Fruit fly (Drosophila melanogaster) whole organism, embryonic: ENCODE data around the gene CG32425.

Experiments
- Abd-B ChIP-seq: fragments of 200-800 bp; sonication (Bioruptor generic); optimal IDR thresholded peaks from 2 replicates; lab custom pipeline; 2018; ENCODE audit warnings: missing biosample characterization, mild to moderate bottlenecking, missing genetic modification characterization, moderate library complexity
- Ada2b ChIP-seq: fragments of 200-800 bp; sonication (Bioruptor generic); IDR thresholded peaks from 2 replicates; pipeline ENCODE4 v1.3.6; 2022; ENCODE audit warnings: missing biosample characterization, missing genetic modification characterization
- B-H2 ChIP-seq: fragments of 200-800 bp; sonication (Bioruptor generic); optimal IDR thresholded peaks from 2 replicates; lab custom pipeline; 2018; ENCODE audit warnings: missing biosample characterization, mild to moderate bottlenecking, missing genetic modification characterization
- CG10654 ChIP-seq: fragments of 200-800 bp; sonication (Bioruptor generic); optimal IDR thresholded peaks from 2 replicates; lab custom pipeline; 2016; ENCODE audit warnings: missing biosample characterization, missing genetic modification characterization
- CG10979 ChIP-seq: fragments of 200-800 bp; sonication (Bioruptor generic); optimal IDR thresholded peaks from 2 replicates; lab custom pipeline; 2018; ENCODE audit warnings: missing biosample characterization, mild to moderate bottlenecking, missing genetic modification characterization, moderate library complexity
- CG11696 ChIP-seq: fragments of 200-800 bp; sonication (Bioruptor generic); IDR thresholded peaks from 2 replicates; pipeline ENCODE4 v1.3.6; 2022; ENCODE audit warnings: missing biosample characterization, missing genetic modification characterization
- CG12155 ChIP-seq: fragments of 200-800 bp; sonication (Bioruptor generic); optimal IDR thresholded peaks from 3 replicates; lab custom pipeline; 2016; ENCODE audit warnings: missing biosample characterization, missing genetic modification characterization
- CG14050 ChIP-seq: fragments of 200-800 bp; sonication (Bioruptor generic); IDR thresholded peaks from 3 replicates; pipeline ENCODE4 v1.3.6; 2022; ENCODE audit warnings: missing biosample characterization, missing genetic modification characterization
- CG17802 ChIP-seq: fragments of 200-800 bp; sonication (Bioruptor generic); optimal IDR thresholded peaks from 2 replicates; lab custom pipeline; 2018; ENCODE audit warnings: missing biosample characterization, mild to moderate bottlenecking, missing genetic modification characterization, moderate library complexity
- CG2875 ChIP-seq: fragments of 200-800 bp; sonication (Bioruptor generic); optimal IDR thresholded peaks from 2 replicates; lab custom pipeline; 2017; ENCODE audit warnings: missing biosample characterization, mild to moderate bottlenecking, missing genetic modification characterization, missing genetic modification reagents
- CG30020 ChIP-seq: fragments of 200-800 bp; optimal IDR thresholded peaks from 2 replicates; lab custom pipeline; 2019; ENCODE audit warnings: missing biosample characterization, mild to moderate bottlenecking, missing genetic modification characterization, moderate library complexity
- CG30431 ChIP-seq: fragments of 200-800 bp; sonication (Bioruptor generic); optimal IDR thresholded peaks from 2 replicates; lab custom pipeline; 2017; ENCODE audit warnings: missing biosample characterization, missing genetic modification characterization
- CG31224 ChIP-seq: fragments of 200-800 bp; sonication (Bioruptor generic); IDR thresholded peaks from 2 replicates; pipeline ENCODE4 v1.3.6; 2022; ENCODE audit warnings: missing biosample characterization, missing genetic modification characterization
- CG3163 ChIP-seq: fragments of 200-800 bp; sonication (Bioruptor generic); optimal IDR thresholded peaks from 3 replicates; lab custom pipeline; 2016; ENCODE audit warnings: missing biosample characterization, missing genetic modification characterization
- CG3281 ChIP-seq: fragments of 200-800 bp; sonication (Bioruptor generic); optimal IDR thresholded peaks from 3 replicates; lab custom pipeline; 2017; ENCODE audit warnings: missing biosample characterization, mild to moderate bottlenecking, missing genetic modification characterization
- CG4854 ChIP-seq: fragments of 200-800 bp; sonication (Bioruptor generic); optimal IDR thresholded peaks from 2 replicates; lab custom pipeline; 2016; ENCODE audit warnings: missing biosample characterization, missing genetic modification characterization, inconsistent platforms
- CG5953 ChIP-seq: fragments of 200-800 bp; sonication (Bioruptor generic); IDR thresholded peaks from 2 replicates; pipeline ENCODE4 v1.3.6; 2022; ENCODE audit warnings: missing biosample characterization, missing genetic modification characterization
- CG6791 ChIP-seq: fragments of 200-800 bp; sonication (Bioruptor generic); IDR thresholded peaks from 3 replicates; pipeline ENCODE4 v1.3.6; 2022; ENCODE audit warnings: missing biosample characterization, missing genetic modification characterization; ENCODE audit not compliant: partially characterized antibody
- CG6813 ChIP-seq: fragments of 200-800 bp; sonication (Bioruptor generic); optimal IDR thresholded peaks from 2 replicates; lab custom pipeline; 2017; ENCODE audit warnings: missing biosample characterization, missing genetic modification characterization, mild to moderate bottlenecking, moderate library complexity, missing genetic modification reagents
- CG7271 ChIP-seq: fragments of 200-800 bp; sonication (Bioruptor generic); optimal IDR thresholded peaks from 2 replicates; lab custom pipeline; 2018; ENCODE audit warnings: missing biosample characterization, mild to moderate bottlenecking, missing genetic modification characterization, moderate library complexity
- CG7372 ChIP-seq: fragments of 200-800 bp; sonication (Bioruptor generic); IDR thresholded peaks from 2 replicates; pipeline ENCODE4 v1.3.6; 2022; ENCODE audit warnings: missing biosample characterization, missing genetic modification characterization
- CG8388 ChIP-seq: fragments of 200-800 bp; sonication (Bioruptor generic); optimal IDR thresholded peaks from 2 replicates; lab custom pipeline; 2019; ENCODE audit warnings: missing biosample characterization, mild to moderate bottlenecking, missing genetic modification characterization, moderate library complexity
- CoRest ChIP-seq: fragments of 200-800 bp; sonication (Bioruptor generic); optimal IDR thresholded peaks from 3 replicates; lab custom pipeline; 2018; ENCODE audit warnings: missing biosample characterization, mild to moderate bottlenecking, missing genetic modification characterization, moderate library complexity
- Doc2 ChIP-seq: fragments of 200-800 bp; sonication (Bioruptor generic); IDR thresholded peaks from 2 replicates; pipeline ENCODE4 v1.3.6; 2022; ENCODE audit warnings: missing biosample characterization, missing genetic modification characterization
- E2f2 ChIP-seq: fragments of 200-800 bp; sonication (Bioruptor generic); IDR thresholded peaks from 2 replicates; pipeline ENCODE4 v1.3.6; 2022; ENCODE audit warnings: missing biosample characterization, missing genetic modification characterization
- Fer2 ChIP-seq: fragments of 200-800 bp; sonication (Bioruptor generic); optimal IDR thresholded peaks from 2 replicates; lab custom pipeline; 2018; ENCODE audit warnings: missing biosample characterization, mild to moderate bottlenecking, missing genetic modification characterization, moderate library complexity
- Fer3 ChIP-seq: fragments of 200-800 bp; sonication (Bioruptor generic); optimal IDR thresholded peaks from 2 replicates; lab custom pipeline; 2018; ENCODE audit warnings: missing biosample characterization, mild to moderate bottlenecking, missing genetic modification characterization, moderate library complexity
- Meics ChIP-seq: fragments of 200-800 bp; sonication (Bioruptor generic); optimal IDR thresholded peaks from 2 replicates; lab custom pipeline; 2017; ENCODE audit warnings: missing biosample characterization, mild to moderate bottlenecking, missing genetic modification characterization
- Poxn ChIP-seq: fragments of 200-800 bp; sonication (Bioruptor generic); IDR thresholded peaks from 2 replicates; pipeline ENCODE4 v1.3.6; 2022; ENCODE audit warnings: missing biosample characterization, missing genetic modification characterization
- disco-r ChIP-seq: fragments of 200-800 bp; sonication (Bioruptor generic); optimal IDR thresholded peaks from 2 replicates; lab custom pipeline; 2016; ENCODE audit warnings: missing biosample characterization, missing genetic modification characterization
- eve ChIP-seq, 2 experiments: fragments of >200 bp; optimal IDR thresholded peaks; 2 replicates each; lab custom pipeline; 2017; ENCODE audit warnings: missing biosample characterization in 2 of 2, missing genetic modification characterization in 2 of 2
- gce ChIP-seq: fragments of 200-800 bp; sonication (Bioruptor generic); IDR thresholded peaks from 3 replicates; pipeline ENCODE4 v1.3.6; 2022; ENCODE audit warnings: missing biosample characterization, missing genetic modification characterization
- gro ChIP-seq: fragments of 200-800 bp; sonication (Bioruptor generic); optimal IDR thresholded peaks from 2 replicates; lab custom pipeline; 2016; ENCODE audit warnings: missing biosample characterization, missing genetic modification characterization
- gsb ChIP-seq: fragments of 200-800 bp; sonication (Bioruptor generic); IDR thresholded peaks from 2 replicates; pipeline ENCODE4 v1.3.6; 2022; ENCODE audit warnings: missing biosample characterization, missing genetic modification characterization
- jigr1 ChIP-seq: fragments of 200-800 bp; sonication (Bioruptor generic); IDR thresholded peaks from 3 replicates; pipeline ENCODE4 v1.3.6; 2022; ENCODE audit warnings: missing biosample characterization, missing genetic modification characterization
- klu ChIP-seq: fragments of 200-800 bp; sonication (Bioruptor generic); IDR thresholded peaks from 2 replicates; pipeline ENCODE4 v1.3.6; 2022; ENCODE audit warnings: missing biosample characterization, missing genetic modification characterization
- lab ChIP-seq: fragments of 200-800 bp; sonication (Bioruptor generic); optimal IDR thresholded peaks from 3 replicates; lab custom pipeline; 2017; ENCODE audit warnings: missing biosample characterization, missing genetic modification characterization, mild to moderate bottlenecking, moderate library complexity, missing genetic modification reagents
- odd ChIP-seq: fragments of 200-800 bp; sonication (Bioruptor generic); optimal IDR thresholded peaks from 2 replicates; lab custom pipeline; 2017; ENCODE audit warnings: missing biosample characterization, mild to moderate bottlenecking, missing genetic modification characterization
- pan ChIP-seq, 4 experiments: fragments of >200 bp in 3 of 4; fragments of 200-800 bp in 1 of 4; sonication (Bioruptor generic) in 1 of 4; optimal IDR thresholded peaks in 3 of 4; IDR thresholded peaks in 1 of 4; 2 replicates each; pipeline versions ENCODE4 v1.3.6 to Lab custom; 2017 to 2022; ENCODE audit warnings: missing biosample characterization in 2 of 4, missing genetic modification characterization in 2 of 4, mixed read lengths in 1 of 4
- pros ChIP-seq: fragments of 200-800 bp; sonication (Bioruptor generic); optimal IDR thresholded peaks from 3 replicates; lab custom pipeline; 2019; ENCODE audit warnings: missing biosample characterization, mild to moderate bottlenecking, missing genetic modification characterization, moderate library complexity
- psq ChIP-seq: fragments of 200-800 bp; sonication (Bioruptor generic); optimal IDR thresholded peaks from 2 replicates; lab custom pipeline; 2017; ENCODE audit warnings: missing biosample characterization, missing genetic modification characterization
- ro ChIP-seq: fragments of 200-800 bp; sonication (Bioruptor generic); IDR thresholded peaks from 2 replicates; pipeline ENCODE4 v1.3.6; 2022; ENCODE audit warnings: missing biosample characterization, missing genetic modification characterization
- row ChIP-seq: fragments of 200-800 bp; sonication (Bioruptor generic); IDR thresholded peaks from 3 replicates; pipeline ENCODE4 v1.3.6; 2022; ENCODE audit warnings: missing biosample characterization, missing genetic modification characterization
- sim ChIP-seq: fragments of 200-800 bp; sonication (Bioruptor generic); IDR thresholded peaks from 2 replicates; pipeline ENCODE4 v1.3.6; 2022; ENCODE audit warnings: missing biosample characterization, missing genetic modification characterization
- sqz ChIP-seq: fragments of 200-800 bp; sonication (Bioruptor generic); optimal IDR thresholded peaks from 3 replicates; lab custom pipeline; 2018; ENCODE audit warnings: missing biosample characterization, mild to moderate bottlenecking, missing genetic modification characterization
- sr ChIP-seq: fragments of 200-800 bp; sonication (Bioruptor generic); IDR thresholded peaks from 3 replicates; pipeline ENCODE4 v1.3.6; 2022; ENCODE audit warnings: missing biosample characterization, missing genetic modification characterization
- tup ChIP-seq: fragments of 200-800 bp; sonication (Bioruptor generic); optimal IDR thresholded peaks from 2 replicates; lab custom pipeline; 2016; ENCODE audit warnings: missing biosample characterization, mild to moderate bottlenecking, missing genetic modification characterization, moderate library complexity
- vvl ChIP-seq: fragments of 200-800 bp; sonication (Bioruptor generic); IDR thresholded peaks from 2 replicates; pipeline ENCODE4 v1.3.6; 2022; ENCODE audit warnings: missing biosample characterization, missing genetic modification characterization
- wor ChIP-seq: fragments of 200-800 bp; sonication (Bioruptor generic); IDR thresholded peaks from 2 replicates; pipeline ENCODE4 v1.3.6; 2022; ENCODE audit warnings: missing biosample characterization, missing genetic modification characterization

CG32425 gene

DNA sequence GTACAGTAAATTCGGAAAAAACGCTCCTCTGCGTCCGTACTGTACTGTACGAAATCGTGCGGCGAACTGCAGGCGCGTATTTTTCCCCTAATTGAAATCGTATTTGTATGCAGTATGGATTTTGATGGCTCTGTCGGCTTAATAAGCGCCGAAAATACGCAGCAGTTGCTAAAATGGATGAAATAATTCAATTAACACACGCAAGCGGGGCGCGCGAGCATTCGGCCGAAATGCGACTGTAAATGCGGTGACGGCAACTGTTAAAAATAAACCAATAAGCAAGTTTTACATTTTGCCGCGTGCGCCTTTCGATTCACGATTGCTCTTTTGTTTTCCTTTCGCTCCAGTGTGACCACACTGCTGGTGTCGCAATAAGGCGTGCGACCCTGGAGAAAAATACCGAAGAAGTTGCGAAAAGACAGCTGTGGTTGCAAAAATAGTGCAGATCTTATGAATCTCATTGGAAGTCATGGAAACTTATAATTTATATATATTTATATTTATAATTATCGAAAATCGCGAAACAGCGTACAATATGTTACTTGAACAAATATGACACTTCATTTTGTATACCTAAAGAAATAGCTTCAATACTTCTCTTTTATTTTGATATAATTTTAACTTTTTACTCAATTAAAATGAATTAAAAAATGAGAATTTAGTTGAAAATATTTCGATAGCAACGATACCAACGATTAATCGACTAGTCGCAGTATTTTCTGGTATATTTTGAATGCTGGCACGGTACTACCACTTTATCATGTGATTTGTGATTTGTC, 23.9 kb upstream of the CG32425 start, which contains the start of the genes CG32428 and CG5969 (continued):
- peak; percentile 50 for TF ChIP-seq Ada2b
- TF ChIP-seq CG17802: peak; percentile 3
- TF ChIP-seq sim (GFP tag; lab: Robert Waterston, UW): no peak
- peak; percentile 52; the same call in 1 of the 2 replicates for TF ChIP-seq CG31224 (GFP tag; lab: Robert Waterston, UW)
- TF ChIP-seq Meics: peak; percentile 79
- no peak for TF ChIP-seq tup (GFP tag; lab: Kevin White, UChicago)
- TF ChIP-seq row (GFP tag; lab: Robert Waterston, UW): peak; percentile 78
- TF ChIP-seq CoRest (tag; lab: Kevin White, UChicago): peak; percentile 79
- TF ChIP-seq CG7271 (tag; lab: Kevin White, UChicago): peak; percentile 12
- TF ChIP-seq wor (GFP tag; lab: Robert Waterston, UW): no peak
- TF ChIP-seq E2f2 (GFP tag; lab: Robert Waterston, UW): peak; percentile 69
- no peak for TF ChIP-seq CG10979 (tag; lab: Kevin White, UChicago)
- no peak for TF ChIP-seq CG10654 (GFP tag; lab: Kevin White, UChicago)
- no peak for TF ChIP-seq CG4854
- TF ChIP-seq sqz (GFP tag; lab: Kevin White, UChicago): peak; percentile 15
- no peak for TF ChIP-seq disco-r (GFP tag; lab: Kevin White, UChicago)
- TF ChIP-seq Fer3 (tag; lab: Kevin White, UChicago): peak; percentile 73
- TF ChIP-seq Poxn: no peak
- TF ChIP-seq ro: no peak
- no peak for TF ChIP-seq CG2875 (GFP tag; lab: Kevin White, UChicago)
- no peak for TF ChIP-seq eve (GFP tag; optimal IDR thresholded peaks at IDR 0.05; lab: Kevin White, UChicago)
- peak; percentile 72 for TF ChIP-seq vvl (GFP tag; lab: Robert Waterston, UW)
- TF ChIP-seq CG3163 (GFP tag; lab: Kevin White, UChicago): no peak
- peak; percentile 65 for TF ChIP-seq Abd-B (GFP tag; lab: Kevin White, UChicago)
- TF ChIP-seq CG7372 (GFP tag; lab: Robert Waterston, UW): peak; percentile 45; the same call in 1 of the 2 replicates
- no peak for TF ChIP-seq B-H2 (GFP tag; lab: Kevin White, UChicago)
- TF ChIP-seq CG6791 (GFP tag; lab: Robert Waterston, UW): no peak
- peak; percentile 28 for TF ChIP-seq CG12155 (GFP tag; lab: Kevin White, UChicago)
- TF ChIP-seq CG11696 (GFP tag; lab: Robert Waterston, UW): peak; percentile 92
- peak; percentile 63 for TF ChIP-seq CG3281 (GFP tag; lab: Kevin White, UChicago)
- TF ChIP-seq klu (GFP tag; lab: Robert Waterston, UW): no peak
- peak; percentile 19; the same call in 1 of the 3 replicates for TF ChIP-seq CG14050 (GFP tag; lab: Robert Waterston, UW)
- no peak for TF ChIP-seq Doc2 (GFP tag; lab: Robert Waterston, UW)
- peak; percentile 15 for TF ChIP-seq odd (GFP tag; lab: Kevin White, UChicago)
- TF ChIP-seq CG8388 (GFP tag; lab: Kevin White, UChicago): peak; percentile 21
- TF ChIP-seq gro (GFP tag; lab: Kevin White, UChicago): peak; percentile 9
- peak; percentile 69 for TF ChIP-seq psq (GFP tag; lab: Kevin White, UChicago)
- peak; percentile 20 for TF ChIP-seq CG6813
- TF ChIP-seq CG5953 (GFP tag; lab: Robert Waterston, UW): no peak
- TF ChIP-seq CG30020 (tag; lab: Kevin White, UChicago): peak; percentile 65
- peak; percentile 72 for TF ChIP-seq lab (GFP tag; lab: Kevin White, UChicago)
- peak; percentile 52 for TF ChIP-seq Fer2 (tag; lab: Kevin White, UChicago)
- no peak for TF ChIP-seq gce (GFP tag; lab: Robert Waterston, UW)
- TF ChIP-seq sr (GFP tag; lab: Robert Waterston, UW): no peak
- peak; percentile 29 for TF ChIP-seq CG30431 (GFP tag; lab: Kevin White, UChicago)
- TF ChIP-seq jigr1 (GFP tag; lab: Robert Waterston, UW): no peak
- 0 out of 2 replicates have a peak, but pooled peaks have one; percentile 23 for TF ChIP-seq gsb (GFP tag; lab: Robert Waterston, UW)
- no peak for TF ChIP-seq pan (optimal IDR thresholded peaks at IDR 0.05; lab: Kevin White, UChicago)
- peak in 1 of 2 experiments; percentile 77 for TF ChIP-seq pan (GFP tag; optimal IDR thresholded peaks at IDR 0.05 in 1 of 2, IDR thresholded peaks at IDR 0.05 in 1 of 2)
- no peak for TF ChIP-seq pros (GFP tag; lab: Kevin White, UChicago)
